Worm (Caenorhabditis elegans) whole organism, L4 larva: ENCODE data around the gene T10G3.2.
A peak's percentile ranks its signal among the peaks of the same experiment; 100 is the strongest.

Experiments used
- F10B5.3 ChIP-seq: sonication (generic microtip); optimal IDR thresholded peaks from 2 replicates; lab custom pipeline; 2016; ENCODE audit warnings: mild to moderate bottlenecking, missing genetic modification characterization, missing compliant biosample characterization
- F49E8.2 ChIP-seq: sonication (generic microtip); optimal IDR thresholded peaks from 2 replicates; lab custom pipeline; 2016; ENCODE audit warnings: missing compliant biosample characterization, mild to moderate bottlenecking, missing genetic modification characterization, borderline replicate concordance
- T20F7.1 ChIP-seq: fragments of 200-800 bp; sonication (Bioruptor generic); optimal IDR thresholded peaks from 2 replicates; lab custom pipeline; 2018; ENCODE audit warnings: mild to moderate bottlenecking, missing genetic modification characterization, missing compliant biosample characterization
- ZK546.5 ChIP-seq, 2 experiments: sonication (generic microtip); optimal IDR thresholded peaks; 2 replicates each; lab custom pipeline; 2017; ENCODE audit warnings: missing biosample characterization in 2 of 2, missing genetic modification characterization in 2 of 2
- aha-1 ChIP-seq: fragments of 150-350 bp; peaks from one replicate; lab custom pipeline; 2014; ENCODE audit warnings: missing biosample characterization, missing genetic modification characterization
- attf-4 ChIP-seq: sonication (generic microtip); optimal IDR thresholded peaks from 3 replicates; lab custom pipeline; 2017; ENCODE audit warnings: missing biosample characterization, missing genetic modification characterization
- ceh-20 ChIP-seq: fragments of 200-800 bp; sonication (Bioruptor generic); IDR thresholded peaks from 2 replicates; pipeline ENCODE4 v1.3.6; 2022; ENCODE audit warnings: missing genetic modification reagents, missing genetic modification characterization, missing compliant biosample characterization
- ceh-62 ChIP-seq: sonication (generic microtip); optimal IDR thresholded peaks from 2 replicates; lab custom pipeline; 2017; ENCODE audit warnings: missing biosample characterization, missing genetic modification characterization
- ces-1 ChIP-seq: fragments of 150-350 bp; sonication (generic microtip); optimal IDR thresholded peaks from 4 replicates; lab custom pipeline; 2014; ENCODE audit warnings: missing biosample characterization, missing genetic modification reagents, missing genetic modification characterization
- ctbp-1 ChIP-seq: fragments of 200-800 bp; sonication (Bioruptor generic); IDR thresholded peaks from 2 replicates; pipeline ENCODE4 v1.3.6; 2022; ENCODE audit warnings: missing genetic modification reagents, missing genetic modification characterization, missing compliant biosample characterization
- daf-19 ChIP-seq: fragments of 200-800 bp; sonication (Bioruptor generic); conservative IDR thresholded peaks from 2 replicates; pipeline ENCODE4 v1.3.6; 2022; ENCODE audit warnings: missing genetic modification characterization, missing compliant biosample characterization
- dmd-8 ChIP-seq: fragments of 200-800 bp; sonication (Bioruptor generic); IDR thresholded peaks from 2 replicates; pipeline ENCODE4 v1.3.6; 2022; ENCODE audit warnings: missing genetic modification characterization, missing compliant biosample characterization
- dpl-1 ChIP-seq: fragments of 150-350 bp; optimal IDR thresholded peaks from 2 replicates; lab custom pipeline; 2014; ENCODE audit warnings: missing biosample characterization, missing genetic modification reagents, missing genetic modification characterization
- dve-1 ChIP-seq: sonication (generic microtip); optimal IDR thresholded peaks from 2 replicates; lab custom pipeline; 2017; ENCODE audit warnings: antibody characterized with exemption, mild to moderate bottlenecking, missing genetic modification characterization, missing compliant biosample characterization; ENCODE audit not compliant: insufficient read depth
- egl-27 ChIP-seq: sonication (generic microtip); optimal IDR thresholded peaks from 3 replicates; lab custom pipeline; 2017; ENCODE audit warnings: missing biosample characterization, missing genetic modification reagents, missing genetic modification characterization
- lin-1 ChIP-seq: fragments of 200-800 bp; sonication (Bioruptor generic); IDR thresholded peaks from 2 replicates; pipeline ENCODE4 v1.3.6; 2022; ENCODE audit warnings: missing genetic modification reagents, missing genetic modification characterization, missing compliant biosample characterization
- lin-13 ChIP-seq: fragments of 150-350 bp; optimal IDR thresholded peaks from 2 replicates; lab custom pipeline; 2014; ENCODE audit warnings: missing biosample characterization, missing genetic modification reagents, missing genetic modification characterization
- lin-15B ChIP-seq: fragments of 150-350 bp; sonication (generic microtip); optimal IDR thresholded peaks from 3 replicates; lab custom pipeline; 2014; ENCODE audit warnings: missing biosample characterization, missing genetic modification characterization
- lin-29 ChIP-seq: fragments of 200-800 bp; sonication (Bioruptor generic); IDR thresholded peaks from 2 replicates; pipeline ENCODE4 v1.3.6; 2022; ENCODE audit warnings: missing genetic modification reagents, missing genetic modification characterization, missing compliant biosample characterization
- lin-38 ChIP-seq: fragments of 200-800 bp; sonication (Bioruptor generic); IDR thresholded peaks from 2 replicates; pipeline ENCODE4 v1.3.6; 2022; ENCODE audit warnings: missing genetic modification reagents, missing genetic modification characterization, missing compliant biosample characterization
- madf-5 ChIP-seq, 2 experiments: fragments of 200-800 bp; sonication (Bioruptor generic); IDR thresholded peaks; 2 replicates each; pipeline ENCODE4 v1.3.6; 2022; ENCODE audit warnings: missing compliant biosample characterization in 2 of 2, missing genetic modification characterization in 2 of 2
- mdl-1 ChIP-seq, 2 experiments: fragments of 150-350 bp in 1 of 2; sonication (generic microtip) in 1 of 2; optimal IDR thresholded peaks; 2 replicates each; lab custom pipeline; 2014 to 2017; ENCODE audit warnings: missing biosample characterization in 2 of 2, missing genetic modification characterization in 2 of 2
- mep-1 ChIP-seq: fragments of 150-350 bp; sonication (generic microtip); optimal IDR thresholded peaks from 3 replicates; lab custom pipeline; 2014; ENCODE audit warnings: missing biosample characterization, missing genetic modification characterization
- mxl-2 ChIP-seq: fragments of 200-800 bp; sonication (Bioruptor generic); conservative IDR thresholded peaks from 2 replicates; pipeline ENCODE4 v1.3.6; 2022; ENCODE audit warnings: missing genetic modification reagents, missing genetic modification characterization, missing compliant biosample characterization
- nhr-10 ChIP-seq: fragments of 150-350 bp; optimal IDR thresholded peaks from 2 replicates; lab custom pipeline; 2014; ENCODE audit warnings: missing biosample characterization, missing genetic modification characterization
- nhr-11 ChIP-seq: fragments of 150-350 bp; optimal IDR thresholded peaks from 2 replicates; lab custom pipeline; 2014; ENCODE audit warnings: missing biosample characterization, missing genetic modification characterization
- nhr-41 ChIP-seq: fragments of 200-800 bp; sonication (Bioruptor generic); IDR thresholded peaks from 2 replicates; pipeline ENCODE4 v1.3.6; 2022; ENCODE audit warnings: missing genetic modification reagents, missing genetic modification characterization, missing compliant biosample characterization
- nhr-42 ChIP-seq: fragments of 200-800 bp; sonication (Bioruptor generic); IDR thresholded peaks from 2 replicates; pipeline ENCODE4 v1.3.6; 2022; ENCODE audit warnings: missing genetic modification characterization, missing compliant biosample characterization
- nhr-48 ChIP-seq: sonication (generic microtip); optimal IDR thresholded peaks from 2 replicates; lab custom pipeline; 2016; ENCODE audit warnings: mild to moderate bottlenecking, missing genetic modification characterization, missing compliant biosample characterization
- nhr-6 ChIP-seq: fragments of 150-350 bp; optimal IDR thresholded peaks from 2 replicates; lab custom pipeline; 2014; ENCODE audit warnings: missing biosample characterization, missing genetic modification characterization
- nhr-76 ChIP-seq: fragments of 150-350 bp; optimal IDR thresholded peaks from 2 replicates; lab custom pipeline; 2014; ENCODE audit warnings: missing biosample characterization, missing genetic modification characterization
- saeg-2 ChIP-seq: fragments of 200-800 bp; sonication (Bioruptor generic); IDR thresholded peaks from 2 replicates; pipeline ENCODE4 v1.3.6; 2022; ENCODE audit warnings: missing genetic modification reagents, missing genetic modification characterization, missing compliant biosample characterization
- set-16 ChIP-seq: fragments of 200-800 bp; sonication (Bioruptor generic); IDR thresholded peaks from 2 replicates; pipeline ENCODE4 v1.3.6; 2022; ENCODE audit warnings: missing genetic modification reagents, missing genetic modification characterization, missing compliant biosample characterization
- skn-1 ChIP-seq: fragments of 150-350 bp; optimal IDR thresholded peaks from 2 replicates; lab custom pipeline; 2014; ENCODE audit warnings: missing biosample characterization, missing genetic modification characterization
- spr-1 ChIP-seq: sonication (generic microtip); optimal IDR thresholded peaks from 2 replicates; lab custom pipeline; 2016; ENCODE audit warnings: mild to moderate bottlenecking, missing genetic modification characterization, missing compliant biosample characterization
- tra-1 ChIP-seq: fragments of 200-800 bp; sonication (Bioruptor generic); IDR thresholded peaks from 2 replicates; pipeline ENCODE4 v1.3.6; 2022; ENCODE audit warnings: missing genetic modification reagents, missing genetic modification characterization, missing compliant biosample characterization
- unc-62 ChIP-seq, 3 experiments: fragments of 150-350 bp in 1 of 3; sonication (generic microtip); optimal IDR thresholded peaks in 2 of 3; peaks in 1 of 3; 1 replicate in 1 of 3; 2 replicates in 2 of 3; lab custom pipeline; 2014 to 2017; ENCODE audit warnings: missing biosample characterization in 3 of 3, missing genetic modification characterization in 3 of 3, missing genetic modification reagents in 3 of 3, missing genotype in 1 of 3
- ztf-11 ChIP-seq: fragments of 150-350 bp; optimal IDR thresholded peaks from 2 replicates; lab custom pipeline; 2014; ENCODE audit warnings: missing biosample characterization, missing genetic modification characterization

Gene T10G3.2

ce11 chrV:13441661-13442060, 38.0 kb downstream of the T10G3.2 start, which contains the start of gene col-162:
col-162 (plus strand) TSS chrV:13441961.
- TF ChIP-seq daf-19 (no peak), dpl-1 (GFP tag; lab: Kevin White, UChicago) (no peak), nhr-76 (tag; lab: Kevin White, UChicago) (no peak), F10B5.3 (no peak)

ce11 chrV:13440290-13440689, 39.4 kb downstream of the T10G3.2 start:
- TF ChIP-seq lin-38 (GFP tag; lab: Robert Waterston, UW) = peak; percentile 34; the same call in 1 of the 2 replicates

- TF ChIP-seq nhr-10 (tag; lab: Kevin White, UChicago) = no peak
- TF ChIP-seq F49E8.2 (tag; lab: Kevin White, UChicago) = no peak
- no peak for TF ChIP-seq nhr-48 (tag; lab: Kevin White, UChicago)
- TF ChIP-seq spr-1 (tag; lab: Kevin White, UChicago) = no peak
- no peak for TF ChIP-seq saeg-2
- TF ChIP-seq mep-1 (tag; lab: Kevin White, UChicago) = no peak
- TF ChIP-seq tra-1 = no peak
- no peak for TF ChIP-seq ceh-62 (tag; lab: Kevin White, UChicago)
- no peak for TF ChIP-seq nhr-42 (GFP tag; lab: Robert Waterston, UW)
- TF ChIP-seq nhr-41 (GFP tag; lab: Robert Waterston, UW) = no peak
- TF ChIP-seq madf-5 (GFP tag; IDR thresholded peaks at IDR 0.05; lab: Robert Waterston, UW) = no peak
- TF ChIP-seq nhr-11 (tag; lab: Kevin White, UChicago) = no peak
- no peak for TF ChIP-seq attf-4 (tag; lab: Kevin White, UChicago)
- no peak for TF ChIP-seq ztf-11 (tag; lab: Kevin White, UChicago)
- no peak for TF ChIP-seq nhr-6
- TF ChIP-seq unc-62 (GFP tag; optimal IDR thresholded peaks at IDR 0.05 in 1 of 2; lab: Kevin White, UChicago) = peak in 1 of 2 experiments; percentile 78
- no peak for TF ChIP-seq unc-62 (tag; optimal IDR thresholded peaks at IDR 0.05; lab: Kevin White, UChicago)
- TF ChIP-seq ZK546.5 (tag; optimal IDR thresholded peaks at IDR 0.05; lab: Kevin White, UChicago) = no peak
- TF ChIP-seq egl-27 = no peak
- TF ChIP-seq dpl-1 (GFP tag; lab: Kevin White, UChicago) = peak; percentile 53
- peak; percentile 87 for TF ChIP-seq T20F7.1 (GFP tag; lab: Kevin White, UChicago)
These were observed 42.1 kb downstream of the T10G3.2 start, which contains the start of gene mes-4 for ce11 chrV:13437473-13438074. mes-4 (minus strand) TSS chrV:13437545.

ce11 chrV:13432364-13432763, 47.3 kb downstream of the T10G3.2 start, which contains the start of gene srd-17:
srd-17 (minus strand) TSS chrV:13432714.
- TF ChIP-seq mxl-2 = no peak
- peak; percentile 97 for TF ChIP-seq aha-1 (tag; lab: Kevin White, UChicago)

ce11 chrV:13428660-13429059, 51.0 kb downstream of the T10G3.2 start, which contains the start of gene srd-19:
srd-19 (minus strand) TSS chrV:13428760.
- TF ChIP-seq lin-15B (tag; lab: Kevin White, UChicago) (no peak), ctbp-1 (GFP tag; lab: Robert Waterston, UW) (no peak), unc-62 (GFP tag; optimal IDR thresholded peaks at IDR 0.05 in 1 of 2; lab: Kevin White, UChicago) (no peak), unc-62 (tag; optimal IDR thresholded peaks at IDR 0.05; lab: Kevin White, UChicago) (no peak), ces-1 (GFP tag; lab: Kevin White, UChicago) (no peak), attf-4 (tag; lab: Kevin White, UChicago) (no peak), dmd-8 (GFP tag; lab: Robert Waterston, UW) (no peak), mdl-1 (tag; optimal IDR thresholded peaks at IDR 0.05; lab: Kevin White, UChicago) (no peak), ceh-20 (GFP tag; lab: Robert Waterston, UW) (no peak), F10B5.3 (no peak), lin-1 (GFP tag; lab: Robert Waterston, UW) (no peak), ztf-11 (tag; lab: Kevin White, UChicago) (no peak), set-16 (GFP tag; lab: Robert Waterston, UW) (no peak), lin-29 (GFP tag; lab: Robert Waterston, UW) (no peak), T20F7.1 (GFP tag; lab: Kevin White, UChicago) (no peak), dve-1 (tag; lab: Kevin White, UChicago) (no peak), skn-1 (tag; lab: Kevin White, UChicago) (no peak), lin-13 (GFP tag; lab: Kevin White, UChicago) (no peak)
